Worm (Caenorhabditis elegans): Measurements from ENCODE around the gene T05H4.3.

DNA sequence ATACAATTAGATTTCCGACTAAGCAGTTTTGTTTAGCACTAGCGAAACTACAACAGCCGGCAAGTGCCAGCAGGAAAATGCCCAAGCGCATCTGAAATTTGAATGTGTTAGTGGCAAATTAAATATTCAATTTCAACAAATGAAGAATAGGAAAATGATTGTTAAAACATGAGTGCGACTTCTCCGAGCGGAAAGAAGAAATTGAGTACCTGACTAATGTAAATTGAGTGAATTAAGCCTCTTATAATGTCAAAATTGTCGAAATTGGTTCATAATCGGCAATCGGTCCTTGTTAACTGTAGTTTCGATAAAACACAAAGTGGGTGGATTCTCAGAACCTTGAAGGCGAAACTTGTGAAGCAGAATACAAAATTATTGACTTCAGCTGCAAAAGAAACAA lies 42.3 kb upstream of the T05H4.3 start, which contains the start of gene gfi-1:
- no peak for TF ChIP-seq flt-1 (GFP tag; IDR thresholded peaks at IDR 0.05)
- no peak for TF ChIP-seq ztf-29 (GFP tag; IDR thresholded peaks at IDR 0.05)
- no peak for TF ChIP-seq tab-1 (GFP tag; IDR thresholded peaks at IDR 0.05)
- TF ChIP-seq T22C8.4 (GFP tag; IDR thresholded peaks at IDR 0.05) = no peak
- TF ChIP-seq cog-1 (tag; optimal IDR thresholded peaks at IDR 0.05) = no peak
- TF ChIP-seq ref-1 (GFP tag; conservative IDR thresholded peaks at IDR 0.05) = no peak
- no peak for TF ChIP-seq med-1 (GFP tag; optimal IDR thresholded peaks at IDR 0.05; ENCODE audit: insufficient read depth)
- TF ChIP-seq klf-2 (GFP tag; conservative IDR thresholded peaks at IDR 0.05) = no peak
- no peak for TF ChIP-seq ztf-23 (GFP tag; IDR thresholded peaks at IDR 0.05)
